Worm (Caenorhabditis elegans) whole organism, young adult: Measurements from ENCODE around the gene Y41D4B.24.

Source experiments
- B0336.3 ChIP-seq: fragments of 200-800 bp; sonication (Bioruptor generic); IDR thresholded peaks from 2 replicates; pipeline ENCODE4 v1.3.6; 2022; ENCODE audit warnings: missing genetic modification characterization, missing compliant biosample characterization
- F22D6.2 ChIP-seq: sonication (generic microtip); optimal IDR thresholded peaks from 2 replicates; lab custom pipeline; 2016; ENCODE audit warnings: mild to moderate bottlenecking, missing genetic modification characterization, missing compliant biosample characterization
- T26A5.8 ChIP-seq: sonication (generic microtip); optimal IDR thresholded peaks from 2 replicates; lab custom pipeline; 2016; ENCODE audit warnings: missing genetic modification characterization, missing compliant biosample characterization
- Y67H2A.10 ChIP-seq: fragments of 200-800 bp; sonication (Bioruptor generic); conservative IDR thresholded peaks from 2 replicates; pipeline ENCODE4 v1.3.6; 2022; ENCODE audit warnings: missing genetic modification reagents, missing genetic modification characterization, missing compliant biosample characterization
- ama-1 ChIP-seq, 3 experiments: fragments of 150-350 bp in 1 of 3; sonication (generic microtip) in 2 of 3; optimal IDR thresholded peaks; 2 replicates each; lab custom pipeline; 2014 to 2018; ENCODE audit warnings: missing biosample characterization in 2 of 3, missing genetic modification characterization in 2 of 3, missing genetic modification reagents in 2 of 3
- aptf-3 ChIP-seq: fragments of 200-800 bp; sonication (Bioruptor generic); IDR thresholded peaks from 2 replicates; pipeline ENCODE4 v1.3.6; 2022; ENCODE audit warnings: missing genetic modification characterization, missing compliant biosample characterization
- ceh-91 ChIP-seq: fragments of 200-800 bp; sonication (Bioruptor generic); IDR thresholded peaks from 2 replicates; pipeline ENCODE4 v1.3.6; 2022; ENCODE audit warnings: missing genetic modification reagents, missing genetic modification characterization, missing compliant biosample characterization
- chd-7 ChIP-seq: sonication (generic microtip); optimal IDR thresholded peaks from 2 replicates; lab custom pipeline; 2016; ENCODE audit warnings: mild to moderate bottlenecking, missing genetic modification characterization, moderate library complexity, missing compliant biosample characterization
- fkh-3 ChIP-seq: sonication (generic microtip); optimal IDR thresholded peaks from 2 replicates; lab custom pipeline; 2016; ENCODE audit warnings: mild to moderate bottlenecking, missing genetic modification characterization, missing compliant biosample characterization
- let-607 ChIP-seq, 2 experiments: fragments of 200-800 bp in 1 of 2; sonication (Bioruptor generic) in 1 of 2; sonication (generic microtip) in 1 of 2; optimal IDR thresholded peaks; 2 replicates each; lab custom pipeline; 2016 to 2018; ENCODE audit warnings: mild to moderate bottlenecking in 2 of 2, missing compliant biosample characterization in 2 of 2, missing genetic modification characterization in 2 of 2, moderate library complexity in 2 of 2, missing genotype in 1 of 2
- nhr-80 ChIP-seq: sonication (generic microtip); optimal IDR thresholded peaks from 2 replicates; lab custom pipeline; 2016; ENCODE audit warnings: missing genetic modification characterization, missing compliant biosample characterization
- nhr-90 ChIP-seq: sonication (generic microtip); optimal IDR thresholded peaks from 2 replicates; lab custom pipeline; 2016; ENCODE audit warnings: missing genotype, mild to moderate bottlenecking, missing genetic modification characterization, missing compliant biosample characterization
- snpc-4 ChIP-seq, 5 experiments: fragments of 150-350 bp in 1 of 5; sonication (generic microtip) in 4 of 5; optimal IDR thresholded peaks; 2 replicates each; lab custom pipeline; 2014 to 2018; ENCODE audit warnings: missing genetic modification characterization in 5 of 5, missing biosample characterization in 3 of 5, antibody characterized with exemption in 2 of 5, mild to moderate bottlenecking in 2 of 5, missing compliant biosample characterization in 2 of 5, missing genotype in 2 of 5, moderate library complexity in 2 of 5, missing genetic modification reagents in 1 of 5

DNA sequence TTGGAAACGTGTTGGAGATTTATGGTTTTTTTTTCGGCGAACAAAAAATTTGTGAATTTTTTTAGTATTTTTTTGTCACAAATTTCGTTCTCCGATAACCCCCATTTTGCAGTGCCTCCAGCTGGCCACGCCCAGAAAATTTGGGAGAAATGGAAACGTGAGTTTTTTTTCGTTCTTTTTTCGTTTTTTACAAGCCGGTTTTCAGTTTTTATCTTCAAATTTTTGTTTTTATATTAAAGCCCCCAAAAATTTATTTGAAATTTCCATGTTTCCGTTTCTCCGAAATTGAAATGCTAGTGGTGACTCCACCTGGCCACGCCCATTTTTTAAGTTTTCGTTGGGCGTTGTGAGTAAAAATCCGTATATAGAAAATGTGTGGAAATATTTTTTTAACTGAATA is 5.2 kb upstream of the Y41D4B.24 start:
- TF ChIP-seq fkh-3 (no peak), T26A5.8 (tag; lab: Kevin White, UChicago) (no peak), F22D6.2 (tag; lab: Kevin White, UChicago) (no peak), ama-1 (optimal IDR thresholded peaks at IDR 0.05; lab: Kevin White, UChicago) (no peak), ama-1 (GFP tag; optimal IDR thresholded peaks at IDR 0.05; lab: Kevin White, UChicago) (no peak), nhr-80 (tag; lab: Kevin White, UChicago) (no peak), snpc-4 (GFP tag; optimal IDR thresholded peaks at IDR 0.05; lab: Kevin White, UChicago) (no peak), snpc-4 (tag; optimal IDR thresholded peaks at IDR 0.05; lab: Kevin White, UChicago) (no peak), ceh-91 (GFP tag; lab: Robert Waterston, UW) (no peak), aptf-3 (GFP tag; lab: Robert Waterston, UW) (no peak), nhr-90 (tag; lab: Kevin White, UChicago) (no peak), chd-7 (tag; lab: Kevin White, UChicago) (no peak), Y67H2A.10 (GFP tag; lab: Robert Waterston, UW) (no peak), B0336.3 (GFP tag; lab: Robert Waterston, UW) (no peak), let-607 (tag; optimal IDR thresholded peaks at IDR 0.05; lab: Kevin White, UChicago) (no peak)
